Worm (Caenorhabditis elegans) whole organism, mixed stage, embryonic: ENCODE results near the gene B0410.1.

Source experiments
- M03D4.4 ChIP-seq: sonication (generic microtip); optimal IDR thresholded peaks from 2 replicates; lab custom pipeline; 2017; ENCODE audit warnings: mild to moderate bottlenecking, missing genetic modification characterization, missing compliant biosample characterization
- bed-3 ChIP-seq: fragments of 200-800 bp; sonication (Bioruptor generic); optimal IDR thresholded peaks from 3 replicates; lab custom pipeline; 2018; ENCODE audit warnings: mild to moderate bottlenecking, missing genetic modification characterization, moderate library complexity, missing compliant biosample characterization
- blmp-1 ChIP-seq: fragments of 150-350 bp; optimal IDR thresholded peaks from 2 replicates; lab custom pipeline; 2014; ENCODE audit warnings: missing biosample characterization, missing genetic modification characterization
- ceh-39 ChIP-seq: fragments of 150-350 bp; optimal IDR thresholded peaks from 2 replicates; lab custom pipeline; 2014; ENCODE audit warnings: missing biosample characterization, missing genetic modification characterization
- ceh-43 ChIP-seq: fragments of 200-800 bp; sonication (Bioruptor generic); optimal IDR thresholded peaks from 2 replicates; lab custom pipeline; 2018; ENCODE audit warnings: mild to moderate bottlenecking, missing genetic modification characterization, moderate library complexity, missing compliant biosample characterization
- ceh-83 ChIP-seq: fragments of 200-800 bp; sonication (Bioruptor generic); optimal IDR thresholded peaks from 2 replicates; lab custom pipeline; 2018; ENCODE audit warnings: mild to moderate bottlenecking, missing genetic modification characterization, missing compliant biosample characterization
- ces-1 ChIP-seq: fragments of 150-350 bp; optimal IDR thresholded peaks from 2 replicates; lab custom pipeline; 2014; ENCODE audit warnings: missing biosample characterization, missing genetic modification reagents, missing genetic modification characterization
- cnd-1 ChIP-seq: fragments of 200-800 bp; sonication (Bioruptor generic); optimal IDR thresholded peaks from 2 replicates; lab custom pipeline; 2018; ENCODE audit warnings: mild to moderate bottlenecking, missing genetic modification characterization, missing compliant biosample characterization
- drap-1 ChIP-seq: fragments of 200-800 bp; sonication (Bioruptor generic); optimal IDR thresholded peaks from 3 replicates; lab custom pipeline; 2018; ENCODE audit warnings: mild to moderate bottlenecking, missing genetic modification characterization, missing compliant biosample characterization
- elt-1 ChIP-seq: sonication (generic microtip); optimal IDR thresholded peaks from 2 replicates; lab custom pipeline; 2017; ENCODE audit warnings: missing genetic modification characterization, mild to moderate bottlenecking, missing compliant biosample characterization, antibody characterized with exemption, moderate library complexity, borderline replicate concordance; ENCODE audit not compliant: insufficient read depth
- elt-3 ChIP-seq: fragments of 150-350 bp; optimal IDR thresholded peaks from 2 replicates; lab custom pipeline; 2014; ENCODE audit warnings: missing biosample characterization, missing genetic modification characterization
- flh-1 ChIP-seq: fragments of 200-800 bp; sonication (Bioruptor generic); optimal IDR thresholded peaks from 2 replicates; lab custom pipeline; 2018; ENCODE audit warnings: mild to moderate bottlenecking, missing genetic modification characterization, moderate library complexity, missing compliant biosample characterization
- ham-2 ChIP-seq: fragments of 200-800 bp; sonication (Bioruptor generic); optimal IDR thresholded peaks from 2 replicates; lab custom pipeline; 2018; ENCODE audit warnings: mild to moderate bottlenecking, missing genetic modification characterization, missing compliant biosample characterization
- hlh-1 ChIP-seq: fragments of 150-350 bp; optimal IDR thresholded peaks from 2 replicates; lab custom pipeline; 2014; ENCODE audit warnings: missing biosample characterization, missing genetic modification reagents, missing genetic modification characterization
- lin-13 ChIP-seq: fragments of 150-350 bp; optimal IDR thresholded peaks from 2 replicates; lab custom pipeline; 2014; ENCODE audit warnings: missing biosample characterization, missing genetic modification characterization
- lin-32 ChIP-seq: fragments of 200-800 bp; sonication (Bioruptor generic); optimal IDR thresholded peaks from 2 replicates; lab custom pipeline; 2018; ENCODE audit warnings: mild to moderate bottlenecking, missing genetic modification characterization, missing compliant biosample characterization
- lsy-2 ChIP-seq: fragments of 150-350 bp; optimal IDR thresholded peaks from 2 replicates; lab custom pipeline; 2014; ENCODE audit warnings: missing biosample characterization, missing genetic modification characterization
- mab-5 ChIP-seq: fragments of 150-350 bp; optimal IDR thresholded peaks from 2 replicates; lab custom pipeline; 2014; ENCODE audit warnings: missing biosample characterization, missing genetic modification characterization
- mep-1 ChIP-seq: fragments of 150-350 bp; optimal IDR thresholded peaks from 2 replicates; lab custom pipeline; 2017; ENCODE audit warnings: missing biosample characterization, missing genetic modification reagents, missing genetic modification characterization, inconsistent platforms
- mls-2 ChIP-seq: sonication (generic microtip); optimal IDR thresholded peaks from 2 replicates; lab custom pipeline; 2016; ENCODE audit warnings: mild to moderate bottlenecking, missing genetic modification characterization, moderate library complexity, missing compliant biosample characterization
- nhr-12 ChIP-seq: fragments of 150-350 bp; optimal IDR thresholded peaks from 2 replicates; lab custom pipeline; 2014; ENCODE audit warnings: missing biosample characterization, missing genetic modification characterization
- nhr-2 ChIP-seq: fragments of 150-350 bp; optimal IDR thresholded peaks from 2 replicates; lab custom pipeline; 2014; ENCODE audit warnings: missing biosample characterization, missing genetic modification characterization
- nhr-237 ChIP-seq: fragments of 150-350 bp; optimal IDR thresholded peaks from 2 replicates; lab custom pipeline; 2014; ENCODE audit warnings: missing biosample characterization, missing genetic modification characterization
- nhr-28 ChIP-seq: fragments of 150-350 bp; optimal IDR thresholded peaks from 2 replicates; lab custom pipeline; 2014; ENCODE audit warnings: missing biosample characterization, missing genetic modification characterization
- nhr-76 ChIP-seq: sonication (generic microtip); optimal IDR thresholded peaks from 2 replicates; lab custom pipeline; 2017; ENCODE audit warnings: missing biosample characterization, missing genetic modification characterization
- pha-4 ChIP-seq: fragments of 150-350 bp; optimal IDR thresholded peaks from 2 replicates; lab custom pipeline; 2018; ENCODE audit warnings: missing biosample characterization, missing genetic modification reagents, missing genetic modification characterization
- sem-2 ChIP-seq: fragments of 200-800 bp; sonication (Bioruptor generic); optimal IDR thresholded peaks from 2 replicates; lab custom pipeline; 2018; ENCODE audit warnings: mild to moderate bottlenecking, missing genetic modification characterization, missing compliant biosample characterization
- snpc-4 ChIP-seq: fragments of 150-350 bp; optimal IDR thresholded peaks from 2 replicates; lab custom pipeline; 2014; ENCODE audit warnings: missing biosample characterization, missing genetic modification characterization
- sptf-1 ChIP-seq: sonication (generic microtip); optimal IDR thresholded peaks from 2 replicates; lab custom pipeline; 2017; ENCODE audit warnings: mild to moderate bottlenecking, missing genetic modification characterization, moderate library complexity, missing compliant biosample characterization
- tbx-8 ChIP-seq: fragments of 200-800 bp; sonication (Bioruptor generic); optimal IDR thresholded peaks from 2 replicates; lab custom pipeline; 2018; ENCODE audit warnings: mild to moderate bottlenecking, missing genetic modification characterization, moderate library complexity, missing compliant biosample characterization
- unc-120 ChIP-seq: sonication (generic microtip); optimal IDR thresholded peaks from 2 replicates; lab custom pipeline; 2017; ENCODE audit warnings: missing genetic modification characterization, missing compliant biosample characterization; ENCODE audit not compliant: poor library complexity, severe bottlenecking
- unc-39 ChIP-seq: fragments of 150-350 bp; optimal IDR thresholded peaks from 2 replicates; lab custom pipeline; 2014; ENCODE audit warnings: missing biosample characterization, missing genetic modification characterization
- unc-62 ChIP-seq: fragments of 150-350 bp; optimal IDR thresholded peaks from 2 replicates; lab custom pipeline; 2014; ENCODE audit warnings: missing biosample characterization, missing genetic modification reagents, missing genetic modification characterization
- zip-8 ChIP-seq: fragments of 150-350 bp; optimal IDR thresholded peaks from 2 replicates; lab custom pipeline; 2014; ENCODE audit warnings: missing biosample characterization, missing genetic modification characterization
- ztf-11 ChIP-seq: fragments of 150-350 bp; optimal IDR thresholded peaks from 2 replicates; lab custom pipeline; 2014; ENCODE audit warnings: missing biosample characterization, missing genetic modification characterization

Gene B0410.1

ce11 chrX:2895646-2896045 lies 1.3 kb downstream of the B0410.1 start:
- TF ChIP-seq mls-2 (tag; lab: Kevin White, UChicago) (no peak), elt-3 (tag; lab: Kevin White, UChicago) (no peak), sptf-1 (tag; lab: Kevin White, UChicago) (no peak), nhr-76 (no peak), ces-1 (no peak), bed-3 (GFP tag; lab: Kevin White, UChicago) (no peak), hlh-1 (tag; lab: Kevin White, UChicago) (no peak), mab-5 (no peak), ceh-83 (GFP tag; lab: Kevin White, UChicago) (no peak), ham-2 (GFP tag; lab: Kevin White, UChicago) (no peak), lin-13 (tag; lab: Kevin White, UChicago) (no peak), blmp-1 (tag; lab: Kevin White, UChicago) (no peak), mep-1 (no peak), cnd-1 (tag; lab: Kevin White, UChicago) (no peak)

ce11 chrX:2898256-2898655 lies 3.9 kb downstream of the B0410.1 start, which contains the start of gene F52B10.3:
Gene F52B10.3 (minus strand): TSS chrX:2898356.
- TF ChIP-seq ces-1 (no peak), unc-62 (GFP tag; lab: Kevin White, UChicago) (no peak), lsy-2 (no peak), nhr-2 (tag; lab: Kevin White, UChicago) (no peak)

ce11 chrX:2900897-2901496 lies 6.6 kb downstream of the B0410.1 start:
- TF ChIP-seq tbx-8 (GFP tag; lab: Kevin White, UChicago) (no peak), nhr-76 (no peak), pha-4 (tag; lab: Kevin White, UChicago) (peak; percentile 52), unc-120 (tag; lab: Kevin White, UChicago) (no peak), sem-2 (GFP tag; lab: Kevin White, UChicago) (no peak), mab-5 (no peak), ceh-83 (GFP tag; lab: Kevin White, UChicago) (no peak), nhr-237 (no peak), nhr-12 (tag; lab: Kevin White, UChicago) (no peak), lin-13 (tag; lab: Kevin White, UChicago) (no peak), sptf-1 (tag; lab: Kevin White, UChicago) (peak; percentile 48), zip-8 (tag; lab: Kevin White, UChicago) (no peak), elt-1 (tag; lab: Kevin White, UChicago) (no peak), snpc-4 (tag; lab: Kevin White, UChicago) (no peak), M03D4.4 (tag; lab: Kevin White, UChicago) (no peak), bed-3 (GFP tag; lab: Kevin White, UChicago) (no peak), ceh-39 (no peak), ztf-11 (tag; lab: Kevin White, UChicago) (no peak), nhr-2 (tag; lab: Kevin White, UChicago) (peak; percentile 76), ceh-43 (GFP tag; lab: Kevin White, UChicago) (no peak), lin-32 (peak; percentile 14), ces-1 (no peak), cnd-1 (tag; lab: Kevin White, UChicago) (peak; percentile 60), ham-2 (GFP tag; lab: Kevin White, UChicago) (peak; percentile 80), nhr-28 (tag; lab: Kevin White, UChicago) (no peak), elt-3 (tag; lab: Kevin White, UChicago) (no peak), blmp-1 (tag; lab: Kevin White, UChicago) (no peak), unc-62 (GFP tag; lab: Kevin White, UChicago) (no peak), mep-1 (no peak), lsy-2 (no peak), flh-1 (no peak), drap-1 (GFP tag; lab: Kevin White, UChicago) (no peak), mls-2 (tag; lab: Kevin White, UChicago) (peak; percentile 12), unc-39 (tag; lab: Kevin White, UChicago) (no peak), hlh-1 (tag; lab: Kevin White, UChicago) (no peak)
